Worm (Caenorhabditis elegans) whole organism, L3 larva: ENCODE data around the gene srx-4.

Experiments used
- R02D3.7 ChIP-seq: fragments of 150-350 bp; optimal IDR thresholded peaks from 2 replicates; lab custom pipeline; 2014; ENCODE audit warnings: missing biosample characterization, missing genetic modification characterization
- aly-2 ChIP-seq: fragments of 150-350 bp; optimal IDR thresholded peaks from 2 replicates; lab custom pipeline; 2014; ENCODE audit warnings: missing biosample characterization, missing genetic modification characterization
- ama-1 ChIP-seq: fragments of 150-350 bp; optimal IDR thresholded peaks from 2 replicates; lab custom pipeline; 2018
- ceh-16 ChIP-seq: sonication (generic microtip); optimal IDR thresholded peaks from 2 replicates; lab custom pipeline; 2017; ENCODE audit warnings: missing biosample characterization, missing genetic modification characterization
- ceh-28 ChIP-seq: fragments of 150-350 bp; optimal IDR thresholded peaks from 2 replicates; lab custom pipeline; 2014; ENCODE audit warnings: missing biosample characterization, missing genetic modification reagents, missing genetic modification characterization
- ceh-82 ChIP-seq: fragments of 150-350 bp; optimal IDR thresholded peaks from 2 replicates; lab custom pipeline; 2014; ENCODE audit warnings: missing biosample characterization, missing genetic modification characterization
- ceh-9 ChIP-seq: sonication (generic microtip); optimal IDR thresholded peaks from 2 replicates; lab custom pipeline; 2018; ENCODE audit warnings: missing biosample characterization, missing genetic modification characterization
- daf-12 ChIP-seq: fragments of 150-350 bp; optimal IDR thresholded peaks from 2 replicates; lab custom pipeline; 2014; ENCODE audit warnings: missing biosample characterization, missing genetic modification reagents, missing genetic modification characterization
- egl-5 ChIP-seq: fragments of 150-350 bp; optimal IDR thresholded peaks from 2 replicates; lab custom pipeline; 2017; ENCODE audit warnings: missing biosample characterization, missing genetic modification reagents, missing genetic modification characterization, inconsistent platforms
- elt-1 ChIP-seq: fragments of 150-350 bp; optimal IDR thresholded peaks from 2 replicates; lab custom pipeline; 2014; ENCODE audit warnings: missing biosample characterization, missing genetic modification characterization
- elt-2 ChIP-seq: sonication (generic microtip); optimal IDR thresholded peaks from 2 replicates; lab custom pipeline; 2016; ENCODE audit warnings: missing genetic modification reagents, mild to moderate bottlenecking, missing genetic modification characterization, missing compliant biosample characterization
- elt-3 ChIP-seq, 3 experiments: fragments of 150-350 bp in 1 of 3; sonication (generic microtip) in 2 of 3; optimal IDR thresholded peaks; 2 replicates in 2 of 3; 4 replicates in 1 of 3; lab custom pipeline; 2014 to 2017; ENCODE audit warnings: missing biosample characterization in 3 of 3, missing genetic modification characterization in 3 of 3
- eor-1 ChIP-seq, 2 experiments: fragments of 150-350 bp; optimal IDR thresholded peaks; 2 replicates each; lab custom pipeline; 2014 to 2018; ENCODE audit warnings: missing biosample characterization in 2 of 2, missing genetic modification characterization in 2 of 2
- fkh-10 ChIP-seq: sonication (generic microtip); optimal IDR thresholded peaks from 2 replicates; lab custom pipeline; 2017; ENCODE audit warnings: missing biosample characterization, missing genetic modification reagents, missing genetic modification characterization
- fos-1 ChIP-seq: fragments of 150-350 bp; optimal IDR thresholded peaks from 2 replicates; lab custom pipeline; 2014; ENCODE audit warnings: missing biosample characterization, missing genetic modification characterization
- hmg-11 ChIP-seq: sonication (generic microtip); optimal IDR thresholded peaks from 2 replicates; lab custom pipeline; 2016; ENCODE audit warnings: missing genetic modification characterization, missing compliant biosample characterization
- jun-1 ChIP-seq: fragments of 150-350 bp; optimal IDR thresholded peaks from 2 replicates; lab custom pipeline; 2014; ENCODE audit warnings: missing biosample characterization, missing genetic modification reagents, missing genetic modification characterization
- lin-15B ChIP-seq: fragments of 150-350 bp; optimal IDR thresholded peaks from 2 replicates; lab custom pipeline; 2014; ENCODE audit warnings: missing biosample characterization, missing genetic modification characterization
- lsy-12 ChIP-seq: sonication (generic microtip); optimal IDR thresholded peaks from 2 replicates; lab custom pipeline; 2016; ENCODE audit warnings: mild to moderate bottlenecking, missing genetic modification characterization, missing compliant biosample characterization
- mml-1 ChIP-seq: fragments of 150-350 bp; sonication (generic microtip); optimal IDR thresholded peaks from 3 replicates; lab custom pipeline; 2014; ENCODE audit warnings: missing biosample characterization, missing genetic modification characterization
- nfya-1 ChIP-seq: sonication (generic microtip); optimal IDR thresholded peaks from 2 replicates; lab custom pipeline; 2017; ENCODE audit warnings: missing genetic modification characterization, mild to moderate bottlenecking, missing compliant biosample characterization, antibody characterized with exemption, moderate library complexity; ENCODE audit not compliant: insufficient read depth
- nhr-12 ChIP-seq: fragments of 150-350 bp; optimal IDR thresholded peaks from 2 replicates; lab custom pipeline; 2014; ENCODE audit warnings: missing biosample characterization, missing genetic modification characterization
- nhr-23 ChIP-seq: fragments of 150-350 bp; optimal IDR thresholded peaks from 2 replicates; lab custom pipeline; 2014; ENCODE audit warnings: missing biosample characterization, missing genetic modification reagents, missing genetic modification characterization
- nhr-25 ChIP-seq: sonication (generic microtip); optimal IDR thresholded peaks from 2 replicates; lab custom pipeline; 2017; ENCODE audit warnings: missing biosample characterization, missing genetic modification characterization
- nhr-28 ChIP-seq: fragments of 150-350 bp; optimal IDR thresholded peaks from 2 replicates; lab custom pipeline; 2014; ENCODE audit warnings: missing biosample characterization, missing genetic modification characterization
- nhr-43 ChIP-seq: sonication (generic microtip); optimal IDR thresholded peaks from 2 replicates; lab custom pipeline; 2016; ENCODE audit warnings: mild to moderate bottlenecking, missing genetic modification characterization, missing compliant biosample characterization; ENCODE audit not compliant: poor library complexity, severe bottlenecking
- nhr-77 ChIP-seq: fragments of 150-350 bp; optimal IDR thresholded peaks from 2 replicates; lab custom pipeline; 2014; ENCODE audit warnings: missing biosample characterization, missing genetic modification characterization
- pha-4 ChIP-seq: fragments of 150-350 bp; optimal IDR thresholded peaks from 2 replicates; lab custom pipeline; 2014; ENCODE audit warnings: missing biosample characterization, missing genetic modification reagents, missing genetic modification characterization
- pqm-1 ChIP-seq: fragments of 150-350 bp; optimal IDR thresholded peaks from 2 replicates; lab custom pipeline; 2017; ENCODE audit warnings: missing biosample characterization, missing genetic modification characterization, inconsistent platforms
- sea-2 ChIP-seq: fragments of 150-350 bp; sonication (generic microtip); optimal IDR thresholded peaks from 4 replicates; lab custom pipeline; 2014; ENCODE audit warnings: missing biosample characterization, missing genetic modification reagents, missing genetic modification characterization
- skn-1 ChIP-seq: fragments of 150-350 bp; optimal IDR thresholded peaks from 2 replicates; lab custom pipeline; 2014; ENCODE audit warnings: missing biosample characterization, missing genetic modification characterization
- snpc-4 ChIP-seq: fragments of 150-350 bp; optimal IDR thresholded peaks from 2 replicates; lab custom pipeline; 2014; ENCODE audit warnings: missing biosample characterization, missing genetic modification characterization
- tbx-2 ChIP-seq: sonication (generic microtip); optimal IDR thresholded peaks from 2 replicates; lab custom pipeline; 2016; ENCODE audit warnings: mild to moderate bottlenecking, missing genetic modification characterization, missing compliant biosample characterization
- unc-39 ChIP-seq: sonication (generic microtip); optimal IDR thresholded peaks from 4 replicates; lab custom pipeline; 2017; ENCODE audit warnings: missing biosample characterization, missing genetic modification characterization
- zag-1 ChIP-seq: fragments of 150-350 bp; optimal IDR thresholded peaks from 2 replicates; lab custom pipeline; 2014; ENCODE audit warnings: missing biosample characterization, missing genetic modification characterization
- ztf-11 ChIP-seq: fragments of 150-350 bp; optimal IDR thresholded peaks from 2 replicates; lab custom pipeline; 2014; ENCODE audit warnings: missing biosample characterization, missing genetic modification characterization
- ztf-4 ChIP-seq: fragments of 150-350 bp; optimal IDR thresholded peaks from 2 replicates; lab custom pipeline; 2014; ENCODE audit warnings: missing biosample characterization, missing genetic modification characterization

srx-4 gene

ce11 chrV:655823-656222 is 36.7 kb downstream of the srx-4 start, which contains the start of gene srh-245:
Gene srh-245 (minus strand): TSS chrV:655923.
- no peak for TF ChIP-seq nhr-77 (tag; lab: Kevin White, UChicago)
- no peak for TF ChIP-seq elt-1 (tag; lab: Kevin White, UChicago)
- TF ChIP-seq nfya-1 (tag; lab: Kevin White, UChicago), result no peak
- no peak for TF ChIP-seq ceh-16 (tag; lab: Kevin White, UChicago)
- TF ChIP-seq skn-1, result no peak
- TF ChIP-seq eor-1 (tag; optimal IDR thresholded peaks at IDR 0.05; lab: Kevin White, UChicago), result no peak
- TF ChIP-seq ceh-82, result no peak
- TF ChIP-seq snpc-4 (tag; lab: Kevin White, UChicago), result no peak
- no peak for TF ChIP-seq lin-15B (tag; lab: Kevin White, UChicago)
- TF ChIP-seq R02D3.7 (tag; lab: Kevin White, UChicago), result no peak
- TF ChIP-seq unc-39 (tag; lab: Kevin White, UChicago), result no peak
- no peak for TF ChIP-seq nhr-12 (tag; lab: Kevin White, UChicago)
- no peak for TF ChIP-seq ceh-9 (tag; lab: Kevin White, UChicago)
- TF ChIP-seq sea-2 (GFP tag; lab: Kevin White, UChicago), result no peak
- TF ChIP-seq ceh-28 (tag; lab: Kevin White, UChicago), result no peak
- TF ChIP-seq fos-1 (tag; lab: Kevin White, UChicago), result no peak
- no peak for TF ChIP-seq ama-1 (lab: Kevin White, UChicago)
- no peak for TF ChIP-seq hmg-11 (tag; lab: Kevin White, UChicago)
- no peak for TF ChIP-seq pqm-1
- no peak for TF ChIP-seq nhr-25

DNA sequence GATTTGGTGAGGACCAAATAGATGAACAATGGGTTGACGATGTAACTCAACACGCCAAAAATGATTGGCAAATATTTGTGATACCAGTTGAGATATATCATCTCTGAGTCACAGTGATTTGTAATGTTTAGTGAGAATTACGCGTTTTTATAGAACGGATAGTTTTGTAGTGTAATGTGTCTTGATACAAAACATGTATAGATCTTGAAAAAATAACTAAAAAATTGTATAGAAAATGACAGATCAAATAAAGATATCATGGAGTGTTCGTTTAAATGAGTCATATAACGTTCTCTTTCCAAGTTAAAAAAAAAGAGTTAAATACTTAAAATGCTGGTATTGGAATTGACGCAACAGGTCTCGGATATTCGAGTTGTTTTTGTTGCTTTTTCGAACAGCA is 38.2 kb downstream of the srx-4 start, which contains the start of gene srj-6:
TSS of gene srj-6 (minus strand) at position 101 of the 400 bp plus-strand sequence.
- TF ChIP-seq ceh-9 (tag; lab: Kevin White, UChicago) (no peak), jun-1 (tag; lab: Kevin White, UChicago) (no peak), elt-3 (tag; optimal IDR thresholded peaks at IDR 0.05; lab: Kevin White, UChicago) (no peak), elt-2 (no peak), ama-1 (lab: Kevin White, UChicago) (no peak)

DNA sequence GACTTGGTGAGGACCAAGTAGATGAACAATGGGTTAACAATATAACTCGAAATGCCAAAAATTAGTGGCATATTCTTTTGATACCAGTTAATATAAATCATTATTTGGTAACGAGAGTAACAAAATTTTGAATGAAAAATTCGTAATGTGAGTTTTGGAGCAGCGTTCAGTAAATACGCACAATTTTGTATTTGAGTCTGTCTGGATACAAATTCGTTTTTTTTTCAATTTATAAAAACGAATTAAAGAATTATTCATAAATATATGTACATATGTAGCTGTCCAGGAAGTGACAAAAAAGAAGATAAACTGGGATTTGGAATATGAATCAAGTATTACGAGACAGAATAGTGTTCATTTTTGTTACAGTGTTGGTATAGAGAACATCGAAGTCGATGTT is 39.6 kb downstream of the srx-4 start, which contains the start of gene srj-5:
TSS of gene srj-5 (minus strand) at position 101 of the 400 bp plus-strand sequence.
- TF ChIP-seq snpc-4 (tag; lab: Kevin White, UChicago), result no peak
- TF ChIP-seq unc-39 (tag; lab: Kevin White, UChicago), result no peak
- no peak for TF ChIP-seq sea-2 (GFP tag; lab: Kevin White, UChicago)
- TF ChIP-seq mml-1 (tag; lab: Kevin White, UChicago), result no peak
- TF ChIP-seq ztf-11, result no peak
- no peak for TF ChIP-seq fkh-10
- no peak for TF ChIP-seq daf-12 (tag; lab: Kevin White, UChicago)
- TF ChIP-seq ceh-9 (tag; lab: Kevin White, UChicago), result no peak
- no peak for TF ChIP-seq skn-1
- no peak for TF ChIP-seq nhr-77 (tag; lab: Kevin White, UChicago)
- no peak for TF ChIP-seq nhr-23 (tag; lab: Kevin White, UChicago)
- no peak for TF ChIP-seq nhr-28 (tag; lab: Kevin White, UChicago)
- TF ChIP-seq tbx-2, result no peak

ce11 chrV:646888-647287 is 45.7 kb downstream of the srx-4 start, which contains the start of gene ugt-42:
Gene ugt-42 (plus strand): TSS chrV:647188.
- TF ChIP-seq nhr-43 (tag; lab: Kevin White, UChicago) (no peak), elt-2 (no peak)

ce11 chrV:646129-646528 is 46.4 kb downstream of the srx-4 start, which contains the start of gene F48G7.12:
Gene F48G7.12 (minus strand): TSS chrV:646229.
- TF ChIP-seq jun-1 (tag; lab: Kevin White, UChicago), result no peak
- no peak for TF ChIP-seq aly-2
- no peak for TF ChIP-seq ceh-28 (tag; lab: Kevin White, UChicago)
- TF ChIP-seq lsy-12 (tag; lab: Kevin White, UChicago), result no peak
- TF ChIP-seq R02D3.7 (tag; lab: Kevin White, UChicago), result no peak
- TF ChIP-seq ceh-9 (tag; lab: Kevin White, UChicago), result no peak
- no peak for TF ChIP-seq nhr-77 (tag; lab: Kevin White, UChicago)
- no peak for TF ChIP-seq egl-5
- TF ChIP-seq mml-1 (tag; lab: Kevin White, UChicago), result no peak
- TF ChIP-seq nhr-28 (tag; lab: Kevin White, UChicago), result no peak
- TF ChIP-seq fkh-10, result no peak
- TF ChIP-seq zag-1 (tag; lab: Kevin White, UChicago), result no peak
- TF ChIP-seq elt-1 (tag; lab: Kevin White, UChicago), result no peak
- TF ChIP-seq pha-4, result no peak
- no peak for TF ChIP-seq hmg-11 (tag; lab: Kevin White, UChicago)
- TF ChIP-seq ztf-4 (tag; lab: Kevin White, UChicago), result no peak
- no peak for TF ChIP-seq elt-2
